Fruit fly (Drosophila melanogaster): ENCODE measurements around the gene Reph.

The Reph gene

dm6 chr2L:3844898-3845713 is 41.8 kb downstream of the Reph start:
- TF ChIP-seq Blimp-1 (GFP tag; optimal IDR thresholded peaks at IDR 0.05) = peak; percentile 32
- TF ChIP-seq CG17612 (GFP tag; IDR thresholded peaks at IDR 0.05) = no peak
- peak; percentile 42 for TF ChIP-seq CG17829 (tag; optimal IDR thresholded peaks at IDR 0.05)
- TF ChIP-seq MTF-1 (GFP tag; optimal IDR thresholded peaks at IDR 0.05; ENCODE audit: borderline replicate concordance) = no peak
- TF ChIP-seq CG11085 (GFP tag; IDR thresholded peaks at IDR 0.05) = no peak
- TF ChIP-seq Nf-YA (GFP tag; IDR thresholded peaks at IDR 0.05) = no peak
- no peak for TF ChIP-seq PHDP (tag; optimal IDR thresholded peaks at IDR 0.05)
- TF ChIP-seq Fer2 (tag; optimal IDR thresholded peaks at IDR 0.05) = no peak
- no peak for TF ChIP-seq chn (GFP tag; optimal IDR thresholded peaks at IDR 0.05)
- TF ChIP-seq E2f2 (GFP tag; IDR thresholded peaks at IDR 0.05) = no peak
- TF ChIP-seq CG32772 (GFP tag; IDR thresholded peaks at IDR 0.05) = no peak
- no peak for TF ChIP-seq CG42726 (GFP tag; IDR thresholded peaks at IDR 0.05; ENCODE audit: partially characterized antibody)
- no peak for TF ChIP-seq dpn (GFP tag; optimal IDR thresholded peaks at IDR 0.05)
- no peak for TF ChIP-seq wek (GFP tag; optimal IDR thresholded peaks at IDR 0.05)
- TF ChIP-seq Lhr (GFP tag; optimal IDR thresholded peaks at IDR 0.05) = no peak
- no peak for TF ChIP-seq Pdp1 (GFP tag; optimal IDR thresholded peaks at IDR 0.05)
- no peak for TF ChIP-seq Elba2 (GFP tag; optimal IDR thresholded peaks at IDR 0.05)
- TF ChIP-seq Bteb2 (GFP tag; optimal IDR thresholded peaks at IDR 0.05) = no peak
- no peak for TF ChIP-seq slbo (GFP tag; IDR thresholded peaks at IDR 0.05)
- no peak for TF ChIP-seq Jarid2 (GFP tag; optimal IDR thresholded peaks at IDR 0.05)
- no peak for TF ChIP-seq toy (GFP tag; IDR thresholded peaks at IDR 0.05)
- no peak for TF ChIP-seq disco-r (GFP tag; optimal IDR thresholded peaks at IDR 0.05)
- no peak for TF ChIP-seq CG2120 (GFP tag; optimal IDR thresholded peaks at IDR 0.05)
- no peak for TF ChIP-seq Oaz (GFP tag; IDR thresholded peaks at IDR 0.05)
- no peak for TF ChIP-seq CG12769 (tag; optimal IDR thresholded peaks at IDR 0.05)
- TF ChIP-seq dm (GFP tag; optimal IDR thresholded peaks at IDR 0.05) = no peak
- TF ChIP-seq Lim3 (GFP tag; IDR thresholded peaks at IDR 0.05) = no peak
- TF ChIP-seq CG8359 (GFP tag; optimal IDR thresholded peaks at IDR 0.05; ENCODE audit: borderline replicate concordance) = no peak
- TF ChIP-seq Bdp1 (GFP tag; optimal IDR thresholded peaks at IDR 0.05) = no peak
- no peak for TF ChIP-seq ap (GFP tag; IDR thresholded peaks at IDR 0.05)
- TF ChIP-seq CG3065 (GFP tag; optimal IDR thresholded peaks at IDR 0.05) = no peak
- no peak for TF ChIP-seq nerfin-2 (GFP tag; IDR thresholded peaks at IDR 0.05; ENCODE audit: partially characterized antibody)
- TF ChIP-seq da (GFP tag; optimal IDR thresholded peaks at IDR 0.05) = no peak
- no peak for TF ChIP-seq wor (GFP tag; IDR thresholded peaks at IDR 0.05)
- peak; percentile 6 for TF ChIP-seq trem (tag; optimal IDR thresholded peaks at IDR 0.05)
- TF ChIP-seq Hr3 (GFP tag; optimal IDR thresholded peaks at IDR 0.05) = peak; percentile 16
- peak; percentile 1 for TF ChIP-seq ac (GFP tag; optimal IDR thresholded peaks at IDR 0.05)
- no peak for TF ChIP-seq danr (GFP tag; IDR thresholded peaks at IDR 0.05)
- no peak for TF ChIP-seq gce (GFP tag; IDR thresholded peaks at IDR 0.05)
- TF ChIP-seq ro (GFP tag; IDR thresholded peaks at IDR 0.05) = no peak
- TF ChIP-seq Ravus (GFP tag; IDR thresholded peaks at IDR 0.05) = no peak
- TF ChIP-seq mam (GFP tag; optimal IDR thresholded peaks at IDR 0.05) = no peak
- TF ChIP-seq phol (tag; optimal IDR thresholded peaks at IDR 0.05) = peak; percentile 36
- TF ChIP-seq HHEX (GFP tag; optimal IDR thresholded peaks at IDR 0.05) = no peak
- TF ChIP-seq CG1647 (GFP tag; optimal IDR thresholded peaks at IDR 0.05) = no peak
- TF ChIP-seq CG9437 (GFP tag; optimal IDR thresholded peaks at IDR 0.05) = no peak
- TF ChIP-seq twi (tag; optimal IDR thresholded peaks at IDR 0.05) = no peak
- TF ChIP-seq kni (GFP tag; optimal IDR thresholded peaks at IDR 0.05) = peak; percentile 31
- 0 out of 2 replicates have a peak, but pooled peaks have one; percentile 9 for TF ChIP-seq seq (GFP tag; IDR thresholded peaks at IDR 0.05)
- TF ChIP-seq CG15269 (tag; optimal IDR thresholded peaks at IDR 0.05) = no peak
